Fruit fly (Drosophila melanogaster) S2 (cell line): ENCODE results near the gene Zip102B.
"Not testable (repeated sequence)": the region's sequence is repeated elsewhere in the genome, so short reads cannot be mapped to it uniquely, and the experiment has no call there.

Experiments used
- CG8478 ChIP-seq: fragments of >200 bp; optimal IDR thresholded peaks from 2 replicates; lab custom pipeline; 2018
- CTCF ChIP-seq, 2 experiments: fragments of >200 bp; optimal IDR thresholded peaks; 2 replicates each; lab custom pipeline; 2018

Gene Zip102B

DNA sequence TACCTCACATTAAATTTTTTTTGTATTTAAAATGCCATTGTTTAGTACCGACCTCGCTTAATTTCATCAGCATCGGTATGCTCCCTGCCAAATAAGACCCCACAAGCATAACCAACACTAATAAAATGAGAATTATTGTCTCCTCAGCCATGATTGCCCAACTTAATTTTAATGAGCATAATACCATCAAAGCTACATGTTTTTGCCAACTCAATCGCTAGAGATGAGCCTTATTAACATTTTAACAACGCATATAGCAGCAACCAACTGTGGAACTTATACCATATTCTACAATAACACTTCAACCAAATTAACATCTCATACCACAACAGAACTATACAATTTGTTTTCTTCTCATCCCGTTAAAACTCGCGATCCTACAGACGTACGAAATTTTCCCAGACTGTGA, at the start of gene Zip102B:
Gene Zip102B (minus strand): TSS at position 392 of the 409 bp plus-strand sequence.
- TF ChIP-seq CG8478 (lab: Kevin White, UChicago) (no peak), CTCF (optimal IDR thresholded peaks at IDR 0.05; lab: Kevin White, UChicago) (no peak)

DNA sequence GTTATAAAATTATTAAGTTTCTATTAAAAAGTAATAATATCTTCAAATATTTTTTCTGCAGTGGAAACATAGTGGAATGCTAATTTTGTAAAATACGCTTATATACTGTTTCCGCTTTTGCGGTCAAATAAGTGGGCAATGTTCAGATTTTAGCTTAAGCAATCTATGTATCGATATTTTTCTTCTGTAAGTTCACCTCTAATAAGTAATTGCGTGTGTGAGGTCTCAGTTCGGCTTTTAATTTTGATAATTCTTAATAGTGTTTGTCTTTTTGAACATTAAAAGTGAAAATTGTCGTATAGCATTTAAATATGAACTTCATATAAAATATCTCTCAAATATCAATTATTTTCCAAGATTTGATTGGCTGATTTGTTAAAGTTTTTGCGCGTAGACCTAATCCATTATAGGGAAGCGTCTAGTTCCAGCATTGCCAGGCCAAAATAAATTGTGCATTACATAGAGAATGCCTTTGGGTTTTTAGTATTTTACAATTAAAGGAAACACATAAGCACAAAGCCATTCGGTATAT, 45.9 kb upstream of the Zip102B start, which contains the start of gene Hcf:
Gene Hcf (plus strand): TSS at position 180 of the 532 bp plus-strand sequence.
- TF ChIP-seq CG8478 (lab: Kevin White, UChicago): no peak
- TF ChIP-seq CTCF (optimal IDR thresholded peaks at IDR 0.05; lab: Kevin White, UChicago): no peak

DNA sequence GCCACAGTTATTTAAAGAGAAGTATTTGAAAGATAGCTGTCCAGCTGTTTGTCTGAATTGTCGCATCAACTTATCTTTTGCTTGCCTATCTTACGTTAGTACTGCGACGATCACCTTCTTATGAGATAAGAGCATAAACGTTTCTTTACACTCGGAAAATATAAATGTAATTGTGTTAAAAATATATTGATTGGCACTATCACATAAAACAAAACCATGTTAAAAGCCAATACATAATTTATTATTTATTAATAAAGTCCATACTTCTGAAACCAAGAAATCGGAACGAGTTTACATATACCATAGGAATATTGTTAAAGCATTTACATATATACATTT, 45.0 kb upstream of the Zip102B start:
- no peak for TF ChIP-seq CTCF (optimal IDR thresholded peaks at IDR 0.05; lab: Kevin White, UChicago)
- no peak for TF ChIP-seq CG8478 (lab: Kevin White, UChicago)

- TF ChIP-seq CG8478 (lab: Kevin White, UChicago): no peak
- TF ChIP-seq CTCF (optimal IDR thresholded peaks at IDR 0.05; lab: Kevin White, UChicago): no peak
Observed at dm6 chr4:358093-358929, 44.4 kb upstream of the Zip102B start, which contains the start of gene PMCA. PMCA (minus strand) TSS chr4:358917.

- TF ChIP-seq CTCF (optimal IDR thresholded peaks at IDR 0.05; lab: Kevin White, UChicago) (no peak), CG8478 (lab: Kevin White, UChicago) (no peak)
Observed at dm6 chr4:336021-336420, 22.1 kb upstream of the Zip102B start.

DNA sequence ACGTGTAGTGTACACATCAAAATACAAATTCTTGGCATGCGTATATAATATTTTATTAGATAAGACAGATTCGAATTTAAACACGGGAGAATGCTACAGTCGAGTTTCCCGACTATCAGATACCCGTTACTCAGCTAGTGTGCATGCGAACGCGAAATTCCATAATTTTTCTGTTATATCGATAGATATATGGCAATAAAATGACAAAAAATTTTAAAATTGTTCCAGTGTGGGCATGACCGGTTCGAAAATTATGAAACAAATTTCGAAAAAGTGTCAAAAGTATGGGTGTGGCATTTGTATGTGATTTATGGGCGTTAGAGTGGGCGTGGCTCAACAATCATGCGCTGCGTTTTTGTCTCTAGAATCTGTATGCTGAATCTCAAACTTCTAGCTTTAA, 18.4 kb upstream of the Zip102B start:
- no peak for TF ChIP-seq CTCF (optimal IDR thresholded peaks at IDR 0.05; lab: Kevin White, UChicago)
- TF ChIP-seq CG8478 (lab: Kevin White, UChicago): no peak

DNA sequence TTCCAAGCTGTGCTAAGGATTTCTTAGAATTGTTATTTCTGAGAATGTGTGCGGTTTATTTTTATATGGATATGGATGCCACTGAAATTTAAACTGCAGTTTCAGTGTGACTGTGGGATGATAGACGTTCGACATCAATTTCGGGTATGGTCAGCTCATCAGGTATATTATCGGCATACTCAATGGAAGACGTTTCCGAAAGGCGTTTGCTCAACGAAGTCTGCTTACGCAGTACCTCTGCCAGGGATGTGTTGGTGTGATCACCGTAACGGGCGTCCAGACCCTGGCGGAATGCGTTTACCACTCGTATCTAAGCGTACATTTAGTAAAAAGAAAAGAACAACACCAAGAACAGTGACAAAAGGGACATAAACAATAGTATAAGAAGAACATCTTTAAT, 15.2 kb upstream of the Zip102B start:
- TF ChIP-seq CG8478 (lab: Kevin White, UChicago) (no peak), CTCF (optimal IDR thresholded peaks at IDR 0.05; lab: Kevin White, UChicago) (no peak)

dm6 chr4:318795-319194, 4.9 kb upstream of the Zip102B start:
- no peak for TF ChIP-seq CG8478 (lab: Kevin White, UChicago)
- TF ChIP-seq CTCF (optimal IDR thresholded peaks at IDR 0.05; lab: Kevin White, UChicago): no peak

DNA sequence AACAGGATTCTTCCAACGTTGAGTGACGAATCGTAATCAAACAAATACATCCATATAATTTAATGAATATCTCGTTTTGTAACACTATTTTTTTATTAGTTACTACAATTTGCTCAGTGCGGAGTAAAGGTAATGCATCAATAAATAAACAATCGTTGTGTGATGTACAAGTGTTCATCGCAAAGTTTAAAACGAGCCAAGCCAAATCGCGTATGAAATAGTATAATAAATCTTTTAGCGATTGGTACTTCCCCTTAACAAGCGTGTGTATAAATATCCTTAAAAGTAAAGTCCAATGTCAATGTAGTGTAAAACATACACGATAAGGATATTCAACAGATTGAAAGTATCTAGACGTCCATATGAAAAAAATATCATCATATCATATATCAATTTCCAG, 1.4 kb upstream of the Zip102B start:
- TF ChIP-seq CG8478 (lab: Kevin White, UChicago) (no peak), CTCF (optimal IDR thresholded peaks at IDR 0.05; lab: Kevin White, UChicago) (no peak)

- no peak for TF ChIP-seq CG8478 (lab: Kevin White, UChicago)
- TF ChIP-seq CTCF (optimal IDR thresholded peaks at IDR 0.05; lab: Kevin White, UChicago): no peak
Observed at dm6 chr4:314672-315266, 882 bp upstream of the Zip102B start, which contains the start of gene Rnf11. Rnf11 (plus strand) TSS chr4:314923.

DNA sequence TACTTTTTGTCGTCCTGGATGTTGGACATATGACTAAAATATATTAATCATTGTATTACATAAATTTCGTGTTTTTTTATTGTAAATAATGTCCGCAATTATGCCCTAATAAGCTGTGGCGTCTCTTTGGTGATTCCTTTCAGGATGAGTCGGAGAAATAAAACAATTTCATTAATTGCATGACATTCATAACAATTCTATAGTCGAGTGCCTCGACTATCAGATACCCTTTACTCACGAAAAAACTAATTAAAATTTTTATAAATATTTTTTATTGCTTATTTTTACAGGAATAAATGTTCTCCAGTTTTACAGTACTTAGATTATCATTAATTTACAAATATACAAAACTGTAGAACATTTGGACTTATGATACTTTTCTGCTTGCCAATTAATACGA, 3.2 kb downstream of the Zip102B start:
- TF ChIP-seq CG8478 (lab: Kevin White, UChicago) (no peak), CTCF (optimal IDR thresholded peaks at IDR 0.05; lab: Kevin White, UChicago) (no peak)

- TF ChIP-seq CG8478 (lab: Kevin White, UChicago) (no peak), CTCF (optimal IDR thresholded peaks at IDR 0.05; lab: Kevin White, UChicago) (no peak)
Observed at dm6 chr4:307931-308330, 6.0 kb downstream of the Zip102B start, which contains the start of gene Rad23. Rad23 (plus strand) TSS chr4:308093.

- TF ChIP-seq CTCF (optimal IDR thresholded peaks at IDR 0.05; lab: Kevin White, UChicago); CG8478 (lab: Kevin White, UChicago): not testable (repeated sequence)
Observed at dm6 chr4:306431-307342, 7.2 kb downstream of the Zip102B start, which contains the start of gene Syt7. Syt7 (minus strand) TSS chr4:306481.

DNA sequence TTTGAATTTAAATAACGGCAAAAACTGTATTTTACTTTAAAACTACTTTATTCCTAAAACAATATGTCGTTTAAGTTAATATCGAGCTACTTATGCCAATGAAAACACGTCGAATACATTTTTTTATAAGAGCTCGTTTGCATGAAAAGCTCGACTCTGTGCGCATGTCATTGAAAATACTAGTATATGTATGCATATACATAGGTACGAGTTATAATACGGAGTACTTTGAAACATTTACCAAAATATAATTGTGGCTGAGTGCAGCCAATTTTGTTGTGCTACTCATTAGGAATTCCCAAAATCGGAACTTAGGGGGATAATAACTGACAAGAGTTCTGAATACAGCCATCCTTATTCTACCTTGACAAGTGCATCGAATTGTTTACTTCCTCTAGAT, 8.2 kb downstream of the Zip102B start:
- TF ChIP-seq CTCF (optimal IDR thresholded peaks at IDR 0.05; lab: Kevin White, UChicago) (no peak), CG8478 (lab: Kevin White, UChicago) (no peak)
